Worm (Caenorhabditis elegans): ENCODE measurements around the gene gcy-8.
A peak's percentile ranks its signal among the peaks of the same experiment; 100 is the strongest.

Gene gcy-8

DNA sequence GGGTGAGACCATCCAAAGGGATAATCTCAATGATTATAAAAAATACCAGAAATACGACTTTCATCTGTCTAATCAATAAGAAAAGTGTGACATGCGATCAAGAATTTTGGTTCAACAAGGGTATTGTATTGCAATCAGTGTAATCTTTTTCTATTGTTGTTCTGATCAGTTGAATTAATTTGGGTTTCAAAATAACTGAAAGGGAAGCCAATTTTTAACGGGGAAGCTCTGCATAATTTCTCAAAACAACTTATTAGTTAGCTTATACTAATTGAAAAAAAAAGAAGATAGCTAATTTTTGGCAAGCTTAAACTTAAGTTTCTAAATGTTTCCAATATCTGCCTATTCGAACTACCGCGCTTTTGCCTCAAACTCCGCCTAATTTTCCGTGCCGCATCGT is 734 bp upstream of the gcy-8 start, which contains the start of gene C49H3.12:
C49H3.12 (minus strand) TSS at position 101 of the 400 bp plus-strand sequence.
- peak; percentile 3 for TF ChIP-seq nhr-85 (tag)
- no peak for TF ChIP-seq nhr-76 (tag; optimal IDR thresholded peaks at IDR 0.05)
- TF ChIP-seq tlp-1 (tag; optimal IDR thresholded peaks at IDR 0.05) = no peak
- TF ChIP-seq hlh-4 (tag; optimal IDR thresholded peaks at IDR 0.05) = no peak
- TF ChIP-seq efl-1 (optimal IDR thresholded peaks at IDR 0.05) = no peak
- peak in 1 of 2 experiments; percentile 7 for TF ChIP-seq efl-1 (GFP tag; optimal IDR thresholded peaks at IDR 0.05 in 1 of 2)
- no peak for TF ChIP-seq fkh-10 (GFP tag; optimal IDR thresholded peaks at IDR 0.05)
- no peak for TF ChIP-seq egl-13 (tag; optimal IDR thresholded peaks at IDR 0.05)
- no peak for TF ChIP-seq nhr-237 (tag; optimal IDR thresholded peaks at IDR 0.05)

DNA sequence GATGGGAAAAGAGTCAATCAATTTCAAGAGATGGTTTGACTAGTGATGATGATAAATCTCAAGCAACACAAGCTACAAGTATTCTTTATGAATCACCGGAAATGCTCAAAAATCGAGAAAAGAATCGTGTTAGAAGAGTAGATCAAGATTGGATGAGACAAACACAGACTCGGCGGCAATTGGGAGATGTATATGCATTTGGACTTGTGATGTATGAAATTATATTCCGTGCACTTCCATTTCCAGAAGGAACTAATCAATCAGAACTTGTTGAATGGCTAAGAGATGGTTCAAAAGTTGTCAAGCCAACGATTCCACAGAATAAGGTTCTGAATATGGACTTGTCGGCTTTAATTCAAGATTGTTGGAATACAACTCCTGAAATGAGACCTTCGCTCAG is 3.9 kb downstream of the gcy-8 start:
- TF ChIP-seq C34B4.2 (tag; optimal IDR thresholded peaks at IDR 0.05) (no peak), snu-23 (GFP tag; optimal IDR thresholded peaks at IDR 0.05) (no peak), efl-1 (optimal IDR thresholded peaks at IDR 0.05) (no peak), efl-1 (GFP tag; optimal IDR thresholded peaks at IDR 0.05 in 1 of 2) (no peak), C04F5.9 (tag; optimal IDR thresholded peaks at IDR 0.05) (no peak), tlp-1 (tag; optimal IDR thresholded peaks at IDR 0.05) (no peak), fkh-10 (GFP tag; optimal IDR thresholded peaks at IDR 0.05) (no peak), nhr-84 (tag; optimal IDR thresholded peaks at IDR 0.05) (no peak), fkh-4 (tag; optimal IDR thresholded peaks at IDR 0.05; ENCODE audit: borderline replicate concordance) (no peak), egl-27 (tag; optimal IDR thresholded peaks at IDR 0.05) (no peak), lin-35 (GFP tag; optimal IDR thresholded peaks at IDR 0.05) (no peak), nhr-71 (tag; optimal IDR thresholded peaks at IDR 0.05) (no peak)

DNA sequence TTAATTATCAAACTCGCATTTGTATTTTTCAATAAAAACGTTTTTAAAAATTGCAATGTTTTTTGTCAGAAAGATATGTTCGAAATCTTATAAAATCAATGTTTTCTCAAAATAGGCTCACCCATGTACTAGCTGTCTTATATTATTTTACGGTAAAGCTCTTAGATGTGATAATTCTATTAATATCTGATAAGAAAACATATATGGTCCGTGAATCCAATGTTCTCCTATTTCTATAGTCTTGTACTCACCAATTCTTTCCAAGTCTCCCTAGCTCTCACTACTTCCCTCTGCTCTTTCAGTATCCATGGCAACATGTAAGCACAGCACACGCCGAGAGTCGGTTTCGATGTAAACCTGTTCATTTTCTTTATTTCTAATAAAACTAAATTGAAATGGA is 5.8 kb downstream of the gcy-8 start, which contains the start of gene bbs-2:
bbs-2 (plus strand) TSS at position 301 of the 400 bp plus-strand sequence.
- TF ChIP-seq unc-30 (tag; optimal IDR thresholded peaks at IDR 0.05) (no peak), nhr-12 (tag; optimal IDR thresholded peaks at IDR 0.05) (no peak), fkh-4 (tag; optimal IDR thresholded peaks at IDR 0.05; ENCODE audit: borderline replicate concordance) (no peak), lin-14 (GFP tag; optimal IDR thresholded peaks at IDR 0.05) (no peak)

DNA sequence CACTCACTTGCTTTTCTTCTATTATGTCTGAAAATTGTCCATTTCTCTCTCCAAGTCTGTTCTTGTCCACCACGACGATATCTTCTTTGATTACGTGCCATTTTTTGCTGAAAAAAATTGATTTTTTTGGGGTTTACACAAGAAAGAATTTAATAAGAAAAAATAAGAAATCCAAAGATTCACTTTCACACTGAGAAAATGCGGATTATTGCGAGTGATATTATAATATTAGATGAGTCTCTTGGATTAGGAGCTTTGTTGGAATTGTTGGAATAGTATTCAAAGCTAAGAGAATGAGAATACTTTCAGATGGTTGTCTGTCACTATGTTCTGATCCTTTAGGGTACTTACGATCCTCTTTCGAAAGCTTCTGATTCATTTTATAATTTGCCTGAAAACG is 10.9 kb downstream of the gcy-8 start, which contains the start of gene F20D12.7:
F20D12.7 (minus strand) TSS at position 101 of the 400 bp plus-strand sequence.
- TF ChIP-seq egl-27 (tag; optimal IDR thresholded peaks at IDR 0.05) = no peak
- TF ChIP-seq elt-2 (tag; optimal IDR thresholded peaks at IDR 0.05) = no peak
- no peak for TF ChIP-seq snu-23 (GFP tag; optimal IDR thresholded peaks at IDR 0.05)
- TF ChIP-seq tlp-1 (tag; optimal IDR thresholded peaks at IDR 0.05) = no peak
- TF ChIP-seq tbx-2 (tag; optimal IDR thresholded peaks at IDR 0.05) = no peak
- no peak for TF ChIP-seq ztf-11 (tag; optimal IDR thresholded peaks at IDR 0.05)
- peak; percentile 67 for TF ChIP-seq dsc-1 (tag; optimal IDR thresholded peaks at IDR 0.05)
- no peak for TF ChIP-seq nhr-19 (GFP tag; conservative IDR thresholded peaks at IDR 0.05)

DNA sequence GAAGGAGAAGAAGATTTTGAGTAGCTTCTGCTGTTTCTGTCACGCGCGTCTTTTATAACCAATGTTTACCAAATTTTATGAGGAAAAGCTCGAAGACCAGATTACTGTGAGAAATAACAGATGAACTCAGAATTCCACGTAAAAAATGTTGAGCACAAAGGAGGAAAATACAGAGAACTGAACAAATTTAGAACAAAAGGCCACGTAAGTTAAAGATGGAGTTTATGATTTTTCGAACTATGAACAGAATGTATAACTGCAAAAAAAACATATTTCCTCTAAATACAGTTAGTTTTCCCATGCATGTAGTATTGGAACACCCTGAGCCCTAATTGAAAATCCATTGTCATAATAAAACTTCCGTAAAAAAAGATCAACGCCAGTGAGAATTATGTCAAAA is 13.0 kb downstream of the gcy-8 start, which contains the start of gene exc-9:
exc-9 (minus strand) TSS at position 101 of the 400 bp plus-strand sequence.
- TF ChIP-seq efl-1 (optimal IDR thresholded peaks at IDR 0.05) (no peak), efl-1 (GFP tag; optimal IDR thresholded peaks at IDR 0.05 in 1 of 2) (peak in 1 of 2 experiments; percentile 61), alr-1 (tag; optimal IDR thresholded peaks at IDR 0.05; ENCODE audit: borderline replicate concordance) (no peak)

DNA sequence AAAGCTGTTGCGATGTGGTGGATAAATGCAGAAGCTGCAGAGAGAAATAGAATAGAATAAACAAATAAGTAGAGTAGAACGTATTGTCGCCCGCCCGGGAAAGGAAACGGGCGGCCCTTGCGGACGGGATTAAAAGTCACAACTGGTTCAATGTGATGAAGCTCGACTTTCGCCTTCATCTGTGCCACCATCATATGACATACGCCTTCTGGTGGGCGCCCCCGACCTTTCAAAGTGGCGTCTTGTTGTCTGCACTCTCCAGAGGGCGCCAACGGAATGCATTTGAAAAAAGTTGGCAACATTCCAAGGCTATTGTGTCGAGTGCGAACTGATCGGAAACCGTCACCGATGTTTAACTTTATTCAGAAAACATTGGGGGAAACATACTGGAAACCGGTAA is 15.3 kb downstream of the gcy-8 start:
- TF ChIP-seq blmp-1 (tag; optimal IDR thresholded peaks at IDR 0.05) (peak; percentile 75), snu-23 (GFP tag; optimal IDR thresholded peaks at IDR 0.05) (peak; percentile 29), nhr-85 (tag) (peak; percentile 9), dpl-1 (GFP tag; optimal IDR thresholded peaks at IDR 0.05) (peak; percentile 10 to 51 (median 23)), isw-1 (GFP tag; IDR thresholded peaks at IDR 0.05) (no peak; the same call in 1 of the 2 replicates), vab-15 (tag; optimal IDR thresholded peaks at IDR 0.05) (no peak), C04F5.9 (tag; optimal IDR thresholded peaks at IDR 0.05) (no peak), efl-1 (optimal IDR thresholded peaks at IDR 0.05) (peak in 1 of 2 experiments; percentile 22), efl-1 (GFP tag; optimal IDR thresholded peaks at IDR 0.05 in 1 of 2) (peak; percentile 33 to 39), nhr-20 (tag; optimal IDR thresholded peaks at IDR 0.05) (peak; percentile 16), lin-14 (GFP tag; optimal IDR thresholded peaks at IDR 0.05) (peak; percentile 66), lsy-2 (tag; optimal IDR thresholded peaks at IDR 0.05) (peak in 1 of 2 experiments; percentile 27), nhr-76 (tag; optimal IDR thresholded peaks at IDR 0.05) (no peak), ceh-82 (tag; optimal IDR thresholded peaks at IDR 0.05) (no peak), nhr-71 (tag; optimal IDR thresholded peaks at IDR 0.05) (peak; percentile 13), lin-35 (GFP tag; optimal IDR thresholded peaks at IDR 0.05) (peak in 1 of 2 experiments; percentile 40)
